Worm (Caenorhabditis elegans) whole organism, L4 larva: Measurements from ENCODE around the gene C25F6.1.
A peak's percentile ranks its signal among the peaks of the same experiment; 100 is the strongest.

Source experiments
- F49E8.2 ChIP-seq: sonication (generic microtip); optimal IDR thresholded peaks from 2 replicates; lab custom pipeline; 2016; ENCODE audit warnings: missing compliant biosample characterization, mild to moderate bottlenecking, missing genetic modification characterization, borderline replicate concordance
- R02D3.7 ChIP-seq: fragments of 150-350 bp; sonication (generic microtip); optimal IDR thresholded peaks from 3 replicates; lab custom pipeline; 2014; ENCODE audit warnings: missing biosample characterization, missing genetic modification characterization
- aha-1 ChIP-seq: fragments of 150-350 bp; peaks from one replicate; lab custom pipeline; 2014; ENCODE audit warnings: missing biosample characterization, missing genetic modification characterization
- arid-1 ChIP-seq: fragments of 200-800 bp; sonication (Bioruptor generic); conservative IDR thresholded peaks from 2 replicates; pipeline ENCODE4 v1.3.6; 2022; ENCODE audit warnings: missing genetic modification reagents, missing genetic modification characterization, missing compliant biosample characterization
- ceh-82 ChIP-seq: sonication (generic microtip); optimal IDR thresholded peaks from 2 replicates; lab custom pipeline; 2017; ENCODE audit warnings: missing biosample characterization, missing genetic modification characterization
- ces-1 ChIP-seq: fragments of 150-350 bp; sonication (generic microtip); optimal IDR thresholded peaks from 4 replicates; lab custom pipeline; 2014; ENCODE audit warnings: missing biosample characterization, missing genetic modification reagents, missing genetic modification characterization
- cey-2 ChIP-seq: sonication (generic microtip); optimal IDR thresholded peaks from 3 replicates; lab custom pipeline; 2017; ENCODE audit warnings: missing genetic modification characterization, mild to moderate bottlenecking, missing compliant biosample characterization, antibody characterized with exemption, borderline replicate concordance; ENCODE audit not compliant: insufficient read depth
- daf-16 ChIP-seq, 3 experiments: sonication (generic microtip); optimal IDR thresholded peaks; 2 replicates each; lab custom pipeline; 2016 to 2017; ENCODE audit warnings: missing genetic modification characterization in 3 of 3, missing genetic modification reagents in 3 of 3, mild to moderate bottlenecking in 2 of 3, missing compliant biosample characterization in 2 of 3, missing biosample characterization in 1 of 3, moderate library complexity in 1 of 3
- dmd-8 ChIP-seq: fragments of 200-800 bp; sonication (Bioruptor generic); IDR thresholded peaks from 2 replicates; pipeline ENCODE4 v1.3.6; 2022; ENCODE audit warnings: missing genetic modification characterization, missing compliant biosample characterization
- dmd-9 ChIP-seq: fragments of 200-800 bp; sonication (Bioruptor generic); IDR thresholded peaks from 2 replicates; pipeline ENCODE4 v1.3.6; 2022; ENCODE audit warnings: missing genetic modification reagents, missing genetic modification characterization, missing compliant biosample characterization
- fos-1 ChIP-seq: fragments of 150-350 bp; optimal IDR thresholded peaks from 2 replicates; lab custom pipeline; 2014; ENCODE audit warnings: missing biosample characterization, missing genetic modification characterization
- lin-13 ChIP-seq: fragments of 150-350 bp; optimal IDR thresholded peaks from 2 replicates; lab custom pipeline; 2014; ENCODE audit warnings: missing biosample characterization, missing genetic modification reagents, missing genetic modification characterization
- madf-5 ChIP-seq, 2 experiments: fragments of 200-800 bp; sonication (Bioruptor generic); IDR thresholded peaks; 2 replicates each; pipeline ENCODE4 v1.3.6; 2022; ENCODE audit warnings: missing compliant biosample characterization in 2 of 2, missing genetic modification characterization in 2 of 2
- madf-9 ChIP-seq: fragments of 200-800 bp; sonication (Bioruptor generic); conservative IDR thresholded peaks from 2 replicates; pipeline ENCODE4 v1.3.6; 2022; ENCODE audit warnings: missing genetic modification reagents, missing genetic modification characterization, missing compliant biosample characterization
- mep-1 ChIP-seq: fragments of 150-350 bp; sonication (generic microtip); optimal IDR thresholded peaks from 3 replicates; lab custom pipeline; 2014; ENCODE audit warnings: missing biosample characterization, missing genetic modification characterization
- mxl-2 ChIP-seq: fragments of 200-800 bp; sonication (Bioruptor generic); conservative IDR thresholded peaks from 2 replicates; pipeline ENCODE4 v1.3.6; 2022; ENCODE audit warnings: missing genetic modification reagents, missing genetic modification characterization, missing compliant biosample characterization
- mxl-3 ChIP-seq: fragments of 200-800 bp; sonication (Bioruptor generic); optimal IDR thresholded peaks from 2 replicates; lab custom pipeline; 2018; ENCODE audit warnings: mild to moderate bottlenecking, missing genetic modification characterization, missing compliant biosample characterization
- nhr-25 ChIP-seq: sonication (generic microtip); optimal IDR thresholded peaks from 2 replicates; lab custom pipeline; 2017; ENCODE audit warnings: missing genetic modification characterization, mild to moderate bottlenecking, missing compliant biosample characterization, antibody characterized with exemption, moderate library complexity, borderline replicate concordance; ENCODE audit not compliant: insufficient read depth
- nhr-28 ChIP-seq: fragments of 150-350 bp; optimal IDR thresholded peaks from 2 replicates; lab custom pipeline; 2014; ENCODE audit warnings: missing biosample characterization, missing genetic modification characterization
- nhr-41 ChIP-seq: fragments of 200-800 bp; sonication (Bioruptor generic); IDR thresholded peaks from 2 replicates; pipeline ENCODE4 v1.3.6; 2022; ENCODE audit warnings: missing genetic modification reagents, missing genetic modification characterization, missing compliant biosample characterization
- nhr-42 ChIP-seq: fragments of 200-800 bp; sonication (Bioruptor generic); IDR thresholded peaks from 2 replicates; pipeline ENCODE4 v1.3.6; 2022; ENCODE audit warnings: missing genetic modification characterization, missing compliant biosample characterization
- nhr-48 ChIP-seq: sonication (generic microtip); optimal IDR thresholded peaks from 2 replicates; lab custom pipeline; 2016; ENCODE audit warnings: mild to moderate bottlenecking, missing genetic modification characterization, missing compliant biosample characterization
- php-3 ChIP-seq: fragments of 200-800 bp; sonication (Bioruptor generic); IDR thresholded peaks from 2 replicates; pipeline ENCODE4 v1.3.6; 2022; ENCODE audit warnings: missing genetic modification reagents, missing genetic modification characterization, missing compliant biosample characterization
- rbr-2 ChIP-seq: sonication (generic microtip); optimal IDR thresholded peaks from 2 replicates; lab custom pipeline; 2016; ENCODE audit warnings: missing genotype, missing genetic modification characterization, missing compliant biosample characterization
- spr-3 ChIP-seq: fragments of 200-800 bp; sonication (Bioruptor generic); optimal IDR thresholded peaks from 2 replicates; lab custom pipeline; 2018; ENCODE audit warnings: mild to moderate bottlenecking, missing genetic modification characterization, missing compliant biosample characterization
- unc-130 ChIP-seq: sonication (generic microtip); optimal IDR thresholded peaks from 2 replicates; lab custom pipeline; 2016; ENCODE audit warnings: missing genetic modification reagents, missing genetic modification characterization, missing compliant biosample characterization
- unc-39 ChIP-seq: sonication (generic microtip); optimal IDR thresholded peaks from 2 replicates; lab custom pipeline; 2017; ENCODE audit warnings: missing biosample characterization, missing genetic modification characterization
- unc-62 ChIP-seq, 3 experiments: fragments of 150-350 bp in 1 of 3; sonication (generic microtip); optimal IDR thresholded peaks in 2 of 3; peaks in 1 of 3; 1 replicate in 1 of 3; 2 replicates in 2 of 3; lab custom pipeline; 2014 to 2017; ENCODE audit warnings: missing biosample characterization in 3 of 3, missing genetic modification characterization in 3 of 3, missing genetic modification reagents in 3 of 3, missing genotype in 1 of 3
- vab-7 ChIP-seq: fragments of 200-800 bp; sonication (Bioruptor generic); IDR thresholded peaks from 2 replicates; pipeline ENCODE4 v1.3.6; 2022; ENCODE audit warnings: missing genetic modification reagents, missing genetic modification characterization, missing compliant biosample characterization
- zfp-3 ChIP-seq: fragments of 200-800 bp; sonication (Bioruptor generic); conservative IDR thresholded peaks from 2 replicates; pipeline ENCODE4 v1.3.6; 2022; ENCODE audit warnings: missing genetic modification reagents, missing genetic modification characterization, missing compliant biosample characterization
- zip-2 ChIP-seq: fragments of 150-350 bp; optimal IDR thresholded peaks from 2 replicates; lab custom pipeline; 2014; ENCODE audit warnings: missing biosample characterization, missing genetic modification characterization
- ztf-11 ChIP-seq: fragments of 150-350 bp; optimal IDR thresholded peaks from 2 replicates; lab custom pipeline; 2014; ENCODE audit warnings: missing biosample characterization, missing genetic modification characterization
- ztf-7 ChIP-seq: fragments of 150-350 bp; optimal IDR thresholded peaks from 2 replicates; lab custom pipeline; 2014; ENCODE audit warnings: missing biosample characterization, missing genetic modification characterization

Gene C25F6.1

ce11 chrX:5450773-5451447 is 35.4 kb upstream of the C25F6.1 start, which contains the start of gene C25F6.6 (continued):
- TF ChIP-seq F49E8.2 (tag; lab: Kevin White, UChicago), result no peak
- TF ChIP-seq cey-2 (tag; lab: Kevin White, UChicago), result no peak
- TF ChIP-seq madf-9, result no peak

- TF ChIP-seq mxl-3 (no peak), mxl-2 (GFP tag; lab: Robert Waterston, UW) (no peak), php-3 (GFP tag; lab: Robert Waterston, UW) (no peak), R02D3.7 (tag; lab: Kevin White, UChicago) (no peak), mep-1 (tag; lab: Kevin White, UChicago) (no peak), unc-62 (GFP tag; optimal IDR thresholded peaks at IDR 0.05 in 1 of 2; lab: Kevin White, UChicago) (peak in 1 of 2 experiments; percentile 92), unc-62 (tag; optimal IDR thresholded peaks at IDR 0.05; lab: Kevin White, UChicago) (no peak)
Observed at ce11 chrX:5451706-5452105, 34.6 kb upstream of the C25F6.1 start.

- no peak for TF ChIP-seq nhr-48 (tag; lab: Kevin White, UChicago)
- no peak for TF ChIP-seq unc-39
- TF ChIP-seq unc-130 (GFP tag; lab: Kevin White, UChicago), result no peak
- no peak for TF ChIP-seq dmd-8 (GFP tag; lab: Robert Waterston, UW)
- no peak for TF ChIP-seq rbr-2 (tag; lab: Kevin White, UChicago)
- TF ChIP-seq nhr-41 (GFP tag; lab: Robert Waterston, UW), result no peak
- no peak for TF ChIP-seq spr-3 (GFP tag; lab: Kevin White, UChicago)
- peak in 1 of 2 experiments; percentile 97 for TF ChIP-seq unc-62 (GFP tag; optimal IDR thresholded peaks at IDR 0.05 in 1 of 2; lab: Kevin White, UChicago)
- TF ChIP-seq unc-62 (tag; optimal IDR thresholded peaks at IDR 0.05; lab: Kevin White, UChicago), result no peak
- TF ChIP-seq ceh-82 (tag; lab: Kevin White, UChicago), result no peak
- no peak for TF ChIP-seq daf-16 (GFP tag; optimal IDR thresholded peaks at IDR 0.05; lab: Kevin White, UChicago)
- TF ChIP-seq daf-16 (tag; optimal IDR thresholded peaks at IDR 0.05; lab: Kevin White, UChicago), result peak; percentile 8
- no peak for TF ChIP-seq vab-7 (GFP tag; lab: Robert Waterston, UW)
- no peak for TF ChIP-seq zip-2
- TF ChIP-seq nhr-25 (tag; lab: Kevin White, UChicago), result no peak
- TF ChIP-seq nhr-28 (tag; lab: Kevin White, UChicago), result no peak
- TF ChIP-seq dmd-9 (GFP tag; lab: Robert Waterston, UW), result no peak
- no peak for TF ChIP-seq cey-2 (tag; lab: Kevin White, UChicago)
Observed at ce11 chrX:5455107-5455506, 31.2 kb upstream of the C25F6.1 start.

ce11 chrX:5457184-5457583 is 29.1 kb upstream of the C25F6.1 start:
- TF ChIP-seq zfp-3 (no peak), nhr-42 (GFP tag; lab: Robert Waterston, UW) (no peak), ztf-7 (no peak), arid-1 (no peak), ces-1 (GFP tag; lab: Kevin White, UChicago) (no peak), F49E8.2 (tag; lab: Kevin White, UChicago) (no peak), aha-1 (tag; lab: Kevin White, UChicago) (peak; percentile 93), ztf-11 (tag; lab: Kevin White, UChicago) (no peak), fos-1 (no peak)

- TF ChIP-seq aha-1 (tag; lab: Kevin White, UChicago) (peak; percentile 81), madf-5 (GFP tag; IDR thresholded peaks at IDR 0.05; lab: Robert Waterston, UW) (0 out of 4 replicates have a peak, but pooled peaks of 1 of the 2 experiments have one; percentile 10), lin-13 (no peak), vab-7 (GFP tag; lab: Robert Waterston, UW) (no peak)
- TF ChIP-seq, all 104 proteins: peak for 2
Observed at ce11 chrX:5458043-5458442, 28.2 kb upstream of the C25F6.1 start.
